Worm (Caenorhabditis elegans) whole organism, early embryonic: Measurements from ENCODE around the gene nspe-2.
"Not testable (repeated sequence)": the region's sequence is repeated elsewhere in the genome, so short reads cannot be mapped to it uniquely, and the experiment has no call there.

Source experiments
- B0310.2 ChIP-seq: sonication (generic microtip); optimal IDR thresholded peaks from 2 replicates; lab custom pipeline; 2016; ENCODE audit warnings: mild to moderate bottlenecking, missing genetic modification characterization, missing compliant biosample characterization
- F13C5.2 ChIP-seq: sonication (generic microtip); optimal IDR thresholded peaks from 2 replicates; lab custom pipeline; 2017; ENCODE audit warnings: mild to moderate bottlenecking, missing genetic modification characterization, inconsistent platforms, missing compliant biosample characterization
- aly-1 ChIP-seq: sonication (generic microtip); optimal IDR thresholded peaks from 2 replicates; lab custom pipeline; 2016; ENCODE audit warnings: missing genetic modification characterization, missing compliant biosample characterization
- ama-1 ChIP-seq: fragments of 150-350 bp; optimal IDR thresholded peaks from 2 replicates; lab custom pipeline; 2014
- ceh-13 ChIP-seq: fragments of 200-800 bp; sonication (Bioruptor generic); optimal IDR thresholded peaks from 2 replicates; lab custom pipeline; 2018; ENCODE audit warnings: mild to moderate bottlenecking, missing genetic modification characterization, missing compliant biosample characterization
- ceh-36 ChIP-seq: sonication (generic microtip); optimal IDR thresholded peaks from 2 replicates; lab custom pipeline; 2016; ENCODE audit warnings: missing genetic modification characterization, inconsistent platforms, missing compliant biosample characterization
- ets-7 ChIP-seq: sonication (generic microtip); optimal IDR thresholded peaks from 2 replicates; lab custom pipeline; 2016; ENCODE audit warnings: missing genotype, missing genetic modification characterization, missing compliant biosample characterization
- flt-1 ChIP-seq: fragments of 200-800 bp; sonication (Bioruptor generic); IDR thresholded peaks from 2 replicates; pipeline ENCODE4 v1.3.6; 2022; ENCODE audit warnings: missing genetic modification characterization, missing compliant biosample characterization
- hmbx-1 ChIP-seq: sonication (generic microtip); optimal IDR thresholded peaks from 2 replicates; lab custom pipeline; 2016; ENCODE audit warnings: mild to moderate bottlenecking, missing genetic modification characterization, missing compliant biosample characterization
- hmg-4 ChIP-seq: fragments of 200-800 bp; sonication (Bioruptor generic); optimal IDR thresholded peaks from 2 replicates; lab custom pipeline; 2018; ENCODE audit warnings: mild to moderate bottlenecking, missing genetic modification characterization, missing compliant biosample characterization
- hnd-1 ChIP-seq: sonication (generic microtip); optimal IDR thresholded peaks from 2 replicates; lab custom pipeline; 2016; ENCODE audit warnings: missing genetic modification characterization, missing compliant biosample characterization
- pes-1 ChIP-seq: fragments of 200-800 bp; sonication (Bioruptor generic); IDR thresholded peaks from 2 replicates; pipeline ENCODE4 v1.3.6; 2022; ENCODE audit warnings: missing genetic modification reagents, missing genetic modification characterization, missing compliant biosample characterization
- scrt-1 ChIP-seq: fragments of 200-800 bp; sonication (Bioruptor generic); IDR thresholded peaks from 2 replicates; pipeline ENCODE4 v1.3.6; 2022; ENCODE audit warnings: missing genetic modification characterization, missing compliant biosample characterization
- sea-1 ChIP-seq: fragments of 200-800 bp; sonication (Bioruptor generic); conservative IDR thresholded peaks from 2 replicates; pipeline ENCODE4 v1.3.6; 2022; ENCODE audit warnings: missing genetic modification characterization, missing compliant biosample characterization
- tbx-11 ChIP-seq: fragments of 200-800 bp; sonication (Bioruptor generic); IDR thresholded peaks from 2 replicates; pipeline ENCODE4 v1.3.6; 2022; ENCODE audit warnings: missing genetic modification characterization, missing compliant biosample characterization
- tbx-37 ChIP-seq: fragments of 200-800 bp; sonication (Bioruptor generic); conservative IDR thresholded peaks from 2 replicates; pipeline ENCODE4 v1.3.6; 2022; ENCODE audit warnings: missing genetic modification reagents, missing genetic modification characterization, missing compliant biosample characterization
- tra-4 ChIP-seq: sonication (generic microtip); optimal IDR thresholded peaks from 2 replicates; lab custom pipeline; 2017; ENCODE audit warnings: missing genetic modification characterization, missing compliant biosample characterization

Gene nspe-2

DNA sequence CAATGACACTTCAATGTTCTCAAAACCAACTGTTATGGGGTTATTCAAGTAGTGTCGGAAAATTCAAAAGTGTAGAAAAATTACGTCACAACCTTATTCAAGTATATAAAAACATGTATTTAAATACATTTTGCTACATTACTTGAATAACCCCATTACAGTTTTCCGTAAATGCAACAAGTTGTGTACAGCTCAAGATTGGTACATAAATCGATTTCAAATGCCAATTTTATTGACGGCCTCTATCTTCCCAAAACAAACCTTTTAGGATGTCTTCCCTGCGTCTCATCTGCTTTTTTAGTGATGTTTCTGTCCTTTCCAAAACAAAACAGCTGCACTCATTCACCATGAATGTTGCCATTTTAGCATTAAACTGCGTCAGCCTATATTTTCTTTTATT lies 10.2 kb upstream of the nspe-2 start, which contains the start of gene Y38E10A.28:
Gene Y38E10A.28, plus strand, starts transcription at position 301 of the 400 bp plus-strand sequence.
- TF ChIP-seq B0310.2 (tag; lab: Kevin White, UChicago): no peak
- TF ChIP-seq scrt-1 (GFP tag; lab: Robert Waterston, UW): no peak
- no peak for TF ChIP-seq tra-4 (tag; lab: Kevin White, UChicago)
- TF ChIP-seq ets-7 (tag; lab: Kevin White, UChicago): no peak
- no peak for TF ChIP-seq pes-1 (GFP tag; lab: Robert Waterston, UW)
- TF ChIP-seq ceh-36 (tag; lab: Kevin White, UChicago): no peak
- no peak for TF ChIP-seq sea-1
- no peak for TF ChIP-seq tbx-37
- TF ChIP-seq tbx-11: no peak
- no peak for TF ChIP-seq ceh-13 (GFP tag; lab: Kevin White, UChicago)
- no peak for TF ChIP-seq F13C5.2 (tag; lab: Kevin White, UChicago)
- TF ChIP-seq hmbx-1 (tag; lab: Kevin White, UChicago): no peak
- TF ChIP-seq flt-1 (GFP tag; lab: Robert Waterston, UW): no peak
- no peak for TF ChIP-seq ama-1 (lab: Kevin White, UChicago)

DNA sequence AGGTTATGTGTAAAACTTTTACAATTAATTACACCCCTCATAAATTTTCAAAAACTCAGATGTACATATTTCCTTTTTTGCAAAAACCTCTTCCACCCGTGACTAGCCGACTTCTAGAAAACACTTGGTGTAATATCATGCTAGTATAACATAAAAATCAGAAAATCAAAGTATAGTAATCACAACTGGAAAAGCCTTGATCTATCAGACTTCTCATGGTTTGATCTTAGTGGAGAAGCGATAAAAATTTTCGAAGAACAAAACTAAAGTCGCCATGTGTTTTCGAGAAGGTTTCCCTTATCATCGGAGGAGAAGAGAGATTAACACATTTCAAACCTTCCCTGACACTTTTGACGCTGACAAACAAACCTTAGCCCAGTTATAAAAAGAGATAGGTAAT lies 9.4 kb upstream of the nspe-2 start, which contains the start of gene nspe-5:
Gene nspe-5, plus strand, starts transcription at position 301 of the 400 bp plus-strand sequence.
- TF ChIP-seq ceh-36 (tag; lab: Kevin White, UChicago) (no peak), sea-1 (no peak), F13C5.2 (tag; lab: Kevin White, UChicago) (no peak), flt-1 (GFP tag; lab: Robert Waterston, UW) (no peak), aly-1 (tag; lab: Kevin White, UChicago) (no peak), hmbx-1 (tag; lab: Kevin White, UChicago) (no peak), ceh-13 (GFP tag; lab: Kevin White, UChicago) (no peak), hmg-4 (GFP tag; lab: Kevin White, UChicago) (no peak), hnd-1 (tag; lab: Kevin White, UChicago) (no peak), tbx-37 (no peak), pes-1 (GFP tag; lab: Robert Waterston, UW) (no peak), ama-1 (lab: Kevin White, UChicago) (no peak), B0310.2 (tag; lab: Kevin White, UChicago) (no peak), tra-4 (tag; lab: Kevin White, UChicago) (no peak), tbx-11 (no peak), scrt-1 (GFP tag; lab: Robert Waterston, UW) (no peak), ets-7 (tag; lab: Kevin White, UChicago) (no peak)

DNA sequence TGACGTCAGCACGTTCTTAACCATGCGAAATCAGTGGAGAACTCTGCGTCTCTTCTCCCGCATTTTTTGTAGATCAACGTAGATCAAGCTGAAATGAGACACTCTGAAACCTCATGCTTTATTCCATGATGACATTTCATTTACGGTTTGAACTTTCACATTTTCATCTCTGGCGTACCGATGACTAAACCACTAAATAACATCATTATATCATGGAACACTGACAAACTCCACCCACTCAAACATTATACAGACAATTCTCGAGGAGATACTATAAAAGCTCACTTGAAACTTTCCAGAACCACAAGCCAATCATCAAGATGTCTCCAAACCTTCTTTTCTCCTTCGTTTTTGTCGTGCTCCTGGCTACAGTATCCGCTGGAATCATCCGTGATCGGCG lies 7.7 kb upstream of the nspe-2 start, which contains the start of gene nspe-7:
Gene nspe-7, plus strand, starts transcription at position 301 of the 400 bp plus-strand sequence.
- TF ChIP-seq hmbx-1 (tag; lab: Kevin White, UChicago): no peak
- TF ChIP-seq ceh-13 (GFP tag; lab: Kevin White, UChicago): no peak
- TF ChIP-seq sea-1: no peak
- TF ChIP-seq ets-7 (tag; lab: Kevin White, UChicago): no peak
- TF ChIP-seq hnd-1 (tag; lab: Kevin White, UChicago): no peak
- TF ChIP-seq pes-1 (GFP tag; lab: Robert Waterston, UW): no peak
- no peak for TF ChIP-seq F13C5.2 (tag; lab: Kevin White, UChicago)
- no peak for TF ChIP-seq tra-4 (tag; lab: Kevin White, UChicago)
- TF ChIP-seq tbx-11: no peak
- TF ChIP-seq ceh-36 (tag; lab: Kevin White, UChicago): no peak
- no peak for TF ChIP-seq tbx-37
- no peak for TF ChIP-seq B0310.2 (tag; lab: Kevin White, UChicago)

- TF ChIP-seq ceh-13 (GFP tag; lab: Kevin White, UChicago) (no peak), tbx-11 (no peak)
Measured at ce11 chrII:12626120-12626624, 7.0 kb upstream of the nspe-2 start.

ce11 chrII:12625673-12626072 lies 6.5 kb upstream of the nspe-2 start:
- TF ChIP-seq pes-1 (GFP tag; lab: Robert Waterston, UW) (no peak), hnd-1 (tag; lab: Kevin White, UChicago) (no peak), ama-1 (lab: Kevin White, UChicago) (no peak), tra-4 (tag; lab: Kevin White, UChicago) (no peak), tbx-11 (no peak)

DNA sequence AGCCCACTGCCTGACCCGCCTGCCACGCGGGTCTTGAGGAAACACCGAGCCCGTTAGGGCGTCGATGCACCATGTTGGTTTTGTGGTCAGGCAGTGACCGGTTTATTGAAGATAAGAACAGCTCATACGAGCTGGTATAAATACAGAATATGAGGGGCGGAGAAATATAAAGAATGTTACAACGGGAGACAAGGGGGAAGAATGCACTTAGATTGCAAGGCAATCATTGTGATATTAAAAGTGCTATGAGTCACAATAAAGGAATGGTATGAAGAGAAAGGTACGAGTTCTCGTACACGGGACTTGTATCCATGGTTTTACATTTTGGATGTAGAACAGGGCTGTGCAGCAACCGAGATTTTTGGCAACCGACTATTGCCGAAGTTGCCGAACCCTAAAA lies 5.2 kb upstream of the nspe-2 start, which contains the start of gene Y38E10A.14:
Gene Y38E10A.14, minus strand, starts transcription at position 101 of the 400 bp plus-strand sequence.
- not testable (repeated sequence) for TF ChIP-seq pes-1 (GFP tag; lab: Robert Waterston, UW); sea-1; ets-7 (tag; lab: Kevin White, UChicago)

ce11 chrII:12622843-12623242 lies 3.7 kb upstream of the nspe-2 start:
- TF ChIP-seq hmbx-1 (tag; lab: Kevin White, UChicago): no peak
- no peak for TF ChIP-seq hmg-4 (GFP tag; lab: Kevin White, UChicago)
- TF ChIP-seq aly-1 (tag; lab: Kevin White, UChicago): no peak
- TF ChIP-seq ets-7 (tag; lab: Kevin White, UChicago): no peak
- no peak for TF ChIP-seq scrt-1 (GFP tag; lab: Robert Waterston, UW)
- TF ChIP-seq sea-1: no peak
- no peak for TF ChIP-seq F13C5.2 (tag; lab: Kevin White, UChicago)
- no peak for TF ChIP-seq ceh-13 (GFP tag; lab: Kevin White, UChicago)
- no peak for TF ChIP-seq tbx-11
- no peak for TF ChIP-seq ama-1 (lab: Kevin White, UChicago)
- no peak for TF ChIP-seq B0310.2 (tag; lab: Kevin White, UChicago)
- TF ChIP-seq pes-1 (GFP tag; lab: Robert Waterston, UW): no peak
- TF ChIP-seq hnd-1 (tag; lab: Kevin White, UChicago): no peak
- no peak for TF ChIP-seq flt-1 (GFP tag; lab: Robert Waterston, UW)
- no peak for TF ChIP-seq tra-4 (tag; lab: Kevin White, UChicago)
- no peak for TF ChIP-seq ceh-36 (tag; lab: Kevin White, UChicago)
